Worm (Caenorhabditis elegans): ENCODE results near the gene C29F3.3.
"Not testable (repeated sequence)": the region's sequence is repeated elsewhere in the genome, so short reads cannot be mapped to it uniquely, and the experiment has no call there.

Gene C29F3.3

ce11 chrV:15322653-15323052 lies 24.5 kb downstream of the C29F3.3 start, which contains the start of gene nhr-247:
TSS of gene nhr-247 (plus strand) at chrV:15322982.
- TF ChIP-seq daf-16 (GFP tag; optimal IDR thresholded peaks at IDR 0.05), result not testable (repeated sequence)
- TF ChIP-seq daf-16 (tag; optimal IDR thresholded peaks at IDR 0.05) (peak; percentile 24), pqm-1 (tag; optimal IDR thresholded peaks at IDR 0.05) (peak; percentile 15), dmd-6 (GFP tag; IDR thresholded peaks at IDR 0.05) (peak; percentile 65), nhr-28 (tag; optimal IDR thresholded peaks at IDR 0.05) (peak; percentile 71)

DNA sequence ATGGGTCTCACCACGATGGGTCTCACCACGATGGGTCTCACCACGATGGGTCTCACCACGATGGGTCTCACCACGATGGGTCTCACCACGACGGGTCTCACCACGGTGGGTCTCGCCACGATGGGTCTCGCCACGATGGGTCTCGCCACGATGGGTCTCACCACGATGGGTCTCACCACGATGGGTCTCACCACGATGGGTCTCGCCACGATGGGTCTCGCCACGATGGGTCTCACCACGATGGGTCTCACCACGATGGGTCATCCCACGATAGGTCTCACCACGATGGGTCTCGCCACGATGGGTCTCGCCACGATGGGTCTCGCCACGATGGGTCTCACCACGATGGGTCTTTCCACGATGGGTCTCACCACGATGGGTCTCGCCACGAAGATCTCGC lies 25.3 kb downstream of the C29F3.3 start:
- TF ChIP-seq egl-43 (GFP tag; IDR thresholded peaks at IDR 0.05) (0 out of 2 replicates have a peak, but pooled peaks have one; percentile 21), set-16 (GFP tag; IDR thresholded peaks at IDR 0.05) (peak; percentile 82), snpc-1.2 (GFP tag; IDR thresholded peaks at IDR 0.05) (0 out of 2 replicates have a peak, but pooled peaks have one; percentile 12)

DNA sequence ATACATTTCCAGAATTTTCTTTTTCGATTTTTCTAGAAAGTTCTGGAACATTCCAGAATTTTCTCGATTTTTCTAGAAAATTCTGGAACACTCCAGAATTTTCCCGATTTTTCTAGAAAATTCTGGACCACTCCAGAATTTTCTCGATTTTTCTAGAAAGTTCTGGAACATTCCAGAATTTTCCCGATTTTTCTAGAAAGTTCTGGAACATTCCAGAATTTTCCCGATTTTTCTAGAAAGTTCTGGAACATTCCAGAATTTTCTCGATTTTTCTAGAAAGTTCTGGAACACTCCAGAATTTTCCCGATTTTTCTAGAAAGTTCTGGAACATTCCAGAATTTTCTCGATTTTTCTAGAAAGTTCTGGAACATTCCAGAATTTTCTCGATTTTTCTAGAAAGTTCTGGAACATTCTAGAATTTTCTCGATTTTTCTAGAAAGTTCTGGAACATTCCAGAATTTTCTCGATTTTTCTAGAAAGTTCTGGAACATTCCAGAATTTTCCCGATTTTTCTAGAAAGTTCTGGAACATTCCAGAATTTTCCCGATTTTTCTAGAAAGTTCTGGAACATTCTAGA lies 26.3 kb downstream of the C29F3.3 start:
- TF ChIP-seq vab-7 (GFP tag; IDR thresholded peaks at IDR 0.05), result peak; percentile 51; the same call in 1 of the 2 replicates
- TF ChIP-seq madf-5 (GFP tag; IDR thresholded peaks at IDR 0.05), result 0 out of 4 replicates have a peak, but pooled peaks of 1 of the 2 experiments have one; percentile 63
- TF ChIP-seq egl-43 (GFP tag; IDR thresholded peaks at IDR 0.05), result 0 out of 2 replicates have a peak, but pooled peaks have one; percentile 24
- 0 out of 2 replicates have a peak, but pooled peaks have one; percentile 46 for TF ChIP-seq Y75B8A.6 (GFP tag; IDR thresholded peaks at IDR 0.05)
- TF ChIP-seq pha-4 (GFP tag; IDR thresholded peaks at IDR 0.05), result peak; percentile 74; the same call in 1 of the 2 replicates
- TF ChIP-seq pha-4 (tag; optimal IDR thresholded peaks at IDR 0.05), result not testable (repeated sequence)
- 0 out of 2 replicates have a peak, but pooled peaks have one; percentile 60 for TF ChIP-seq Y48G9A.11 (GFP tag; IDR thresholded peaks at IDR 0.05)
- TF ChIP-seq lin-1 (GFP tag; IDR thresholded peaks at IDR 0.05), result 0 out of 2 replicates have a peak, but pooled peaks have one; percentile 57
- peak; percentile 73 for TF ChIP-seq lim-7 (GFP tag; IDR thresholded peaks at IDR 0.05)
- peak; percentile 76; the same call in 1 of the 2 replicates for TF ChIP-seq arid-1 (GFP tag; conservative IDR thresholded peaks at IDR 0.05)
- TF ChIP-seq ctbp-1 (GFP tag; IDR thresholded peaks at IDR 0.05), result peak; percentile 57; the same call in 1 of the 2 replicates
- TF ChIP-seq Y105C5A.15 (GFP tag; IDR thresholded peaks at IDR 0.05), result 0 out of 2 replicates have a peak, but pooled peaks have one; percentile 30
- TF ChIP-seq snpc-1.2 (GFP tag; IDR thresholded peaks at IDR 0.05), result peak; percentile 59; the same call in 1 of the 2 replicates
- TF ChIP-seq mdt-29 (GFP tag; IDR thresholded peaks at IDR 0.05), result peak; percentile 86

DNA sequence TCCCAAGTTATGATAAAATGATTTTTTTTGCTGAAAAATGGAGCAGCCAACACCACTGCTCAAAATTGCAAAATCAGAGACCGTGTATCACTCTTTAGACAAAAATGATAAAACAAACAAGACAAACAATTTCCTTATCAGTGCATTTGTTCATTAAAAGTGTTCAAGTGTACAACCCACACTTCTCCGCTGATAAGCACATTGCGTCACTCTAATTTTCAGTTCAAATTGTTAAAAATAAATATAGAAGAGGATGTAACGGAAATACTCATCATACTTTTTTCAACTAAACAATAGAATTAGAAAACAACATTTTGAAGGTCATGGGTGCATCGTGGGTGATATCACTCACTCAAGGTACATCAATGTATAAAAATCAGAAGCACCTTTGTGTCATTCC lies 28.6 kb downstream of the C29F3.3 start, which contains the start of gene nhr-291:
Gene nhr-291, plus strand, starts transcription at position 324 of the 400 bp plus-strand sequence.
- TF ChIP-seq D1046.2 (GFP tag; IDR thresholded peaks at IDR 0.05), result no peak
- TF ChIP-seq daf-16 (GFP tag; optimal IDR thresholded peaks at IDR 0.05), result peak in 1 of 2 experiments; percentile 2
- peak; percentile 97 for TF ChIP-seq daf-16 (tag; optimal IDR thresholded peaks at IDR 0.05)
- peak; percentile 80 for TF ChIP-seq dve-1 (tag; optimal IDR thresholded peaks at IDR 0.05; ENCODE audit: insufficient read depth)
- no peak for TF ChIP-seq set-16 (GFP tag; IDR thresholded peaks at IDR 0.05)
- no peak for TF ChIP-seq Y75B8A.6 (GFP tag; IDR thresholded peaks at IDR 0.05)
- no peak for TF ChIP-seq Y105C5A.15 (GFP tag; IDR thresholded peaks at IDR 0.05)
- peak; percentile 59 for TF ChIP-seq nhr-48 (tag; optimal IDR thresholded peaks at IDR 0.05)
- no peak for TF ChIP-seq ces-1 (GFP tag; optimal IDR thresholded peaks at IDR 0.05)
- no peak for TF ChIP-seq aly-2 (tag; optimal IDR thresholded peaks at IDR 0.05)
- TF ChIP-seq attf-4 (tag; optimal IDR thresholded peaks at IDR 0.05), result no peak
- peak; percentile 77 for TF ChIP-seq hlh-11 (tag; optimal IDR thresholded peaks at IDR 0.05)
- no peak for TF ChIP-seq lin-29 (GFP tag; IDR thresholded peaks at IDR 0.05)
- TF ChIP-seq dmd-8 (GFP tag; IDR thresholded peaks at IDR 0.05), result no peak
- TF ChIP-seq ceh-82 (tag; optimal IDR thresholded peaks at IDR 0.05), result no peak
- TF ChIP-seq R02D3.7 (tag; optimal IDR thresholded peaks at IDR 0.05), result no peak
- TF ChIP-seq dmd-6 (GFP tag; IDR thresholded peaks at IDR 0.05), result peak; percentile 97
- no peak for TF ChIP-seq lim-7 (GFP tag; IDR thresholded peaks at IDR 0.05)
- TF ChIP-seq ceh-20 (GFP tag; IDR thresholded peaks at IDR 0.05), result no peak
- peak; percentile 56; the same call in 1 of the 2 replicates for TF ChIP-seq tra-1 (GFP tag; IDR thresholded peaks at IDR 0.05)
- TF ChIP-seq nhr-10 (tag; optimal IDR thresholded peaks at IDR 0.05), result peak; percentile 31
- TF ChIP-seq mdl-1 (tag; optimal IDR thresholded peaks at IDR 0.05), result peak in 1 of 2 experiments; percentile 30
- TF ChIP-seq lin-1 (GFP tag; IDR thresholded peaks at IDR 0.05), result peak; percentile 85
- TF ChIP-seq jun-1 (tag; optimal IDR thresholded peaks at IDR 0.05), result no peak
- peak; percentile 96 for TF ChIP-seq nhr-77 (tag; optimal IDR thresholded peaks at IDR 0.05)
- TF ChIP-seq pqm-1 (tag; optimal IDR thresholded peaks at IDR 0.05), result peak; percentile 98
- peak; percentile 96 for TF ChIP-seq nhr-28 (tag; optimal IDR thresholded peaks at IDR 0.05)
- TF ChIP-seq zip-2 (tag; optimal IDR thresholded peaks at IDR 0.05), result no peak
- TF ChIP-seq lir-3 (tag; optimal IDR thresholded peaks at IDR 0.05), result no peak
- TF ChIP-seq ceh-32 (tag; optimal IDR thresholded peaks at IDR 0.05; ENCODE audit: poor library complexity), result no peak
- no peak for TF ChIP-seq madf-9 (GFP tag; conservative IDR thresholded peaks at IDR 0.05)
- no peak for TF ChIP-seq egl-43 (GFP tag; IDR thresholded peaks at IDR 0.05)
- TF ChIP-seq madf-5 (GFP tag; IDR thresholded peaks at IDR 0.05), result no peak
- no peak for TF ChIP-seq unc-130 (GFP tag; optimal IDR thresholded peaks at IDR 0.05)

Data from whole organism, L4 larva.